Fruit fly (Drosophila melanogaster) S2 (cell line): ENCODE measurements around the gene CG10222.

ENCODE experiments used
- CG8478 ChIP-seq: fragments of >200 bp; optimal IDR thresholded peaks from 2 replicates; lab custom pipeline; 2018
- CTCF ChIP-seq, 2 experiments: fragments of >200 bp; optimal IDR thresholded peaks; 2 replicates each; lab custom pipeline; 2018

- no peak for TF ChIP-seq CTCF (optimal IDR thresholded peaks at IDR 0.05; lab: Kevin White, UChicago)
- no peak for TF ChIP-seq CG8478 (lab: Kevin White, UChicago)
Measured at dm6 chr3L:13424068-13424467, 11.8 kb upstream of the CG10222 start, which contains the start of gene CG33263.
